Worm (Caenorhabditis elegans) whole organism, L4/young adult: Measurements from ENCODE around the gene T09A5.15.

ENCODE experiments used
- W03F9.2 ChIP-seq: fragments of 150-350 bp; optimal IDR thresholded peaks from 2 replicates; lab custom pipeline; 2014; ENCODE audit warnings: missing biosample characterization, missing genetic modification characterization
- dao-5 ChIP-seq: sonication (generic microtip); optimal IDR thresholded peaks from 2 replicates; lab custom pipeline; 2016; ENCODE audit warnings: missing genotype, missing genetic modification characterization, moderate library complexity, missing compliant biosample characterization
- him-1 ChIP-seq: sonication (generic microtip); optimal IDR thresholded peaks from 2 replicates; lab custom pipeline; 2016; ENCODE audit warnings: missing genotype, missing genetic modification reagents, missing genetic modification characterization, missing compliant biosample characterization

T09A5.15 gene

ce11 chrII:7819359-7819758, 38.4 kb upstream of the T09A5.15 start:
- no peak for TF ChIP-seq him-1 (tag; lab: Kevin White, UChicago)
- TF ChIP-seq dao-5 (tag; lab: Kevin White, UChicago), result no peak

- TF ChIP-seq dao-5 (tag; lab: Kevin White, UChicago) (no peak), him-1 (tag; lab: Kevin White, UChicago) (no peak), W03F9.2 (no peak)
These were observed 35.3 kb upstream of the T09A5.15 start, which contains the start of gene irld-47 for ce11 chrII:7822454-7822853. Gene irld-47 (minus strand): TSS chrII:7822554.

- TF ChIP-seq dao-5 (tag; lab: Kevin White, UChicago), result no peak
These were observed 32.7 kb upstream of the T09A5.15 start, which contains the start of gene srw-62 for ce11 chrII:7825107-7825506. Gene srw-62 (plus strand): TSS chrII:7825407.

- no peak for TF ChIP-seq dao-5 (tag; lab: Kevin White, UChicago)
- no peak for TF ChIP-seq W03F9.2
- no peak for TF ChIP-seq him-1 (tag; lab: Kevin White, UChicago)
These were observed 29.9 kb upstream of the T09A5.15 start for ce11 chrII:7827883-7828282.

ce11 chrII:7829616-7830015, 28.1 kb upstream of the T09A5.15 start:
- TF ChIP-seq him-1 (tag; lab: Kevin White, UChicago), result no peak
- TF ChIP-seq W03F9.2, result no peak
- TF ChIP-seq dao-5 (tag; lab: Kevin White, UChicago), result no peak

ce11 chrII:7832054-7832453, 25.7 kb upstream of the T09A5.15 start, which contains the start of gene T09A5.14:
Gene T09A5.14 (plus strand): TSS chrII:7832354.
- no peak for TF ChIP-seq dao-5 (tag; lab: Kevin White, UChicago)
- TF ChIP-seq him-1 (tag; lab: Kevin White, UChicago), result no peak
- TF ChIP-seq W03F9.2, result no peak

- TF ChIP-seq W03F9.2 (no peak), dao-5 (tag; lab: Kevin White, UChicago) (no peak), him-1 (tag; lab: Kevin White, UChicago) (no peak)
These were observed 22.4 kb upstream of the T09A5.15 start, which contains the start of gene cex-2 for ce11 chrII:7835314-7835713. Gene cex-2 (minus strand): TSS chrII:7835414.

- TF ChIP-seq dao-5 (tag; lab: Kevin White, UChicago) (no peak), W03F9.2 (no peak), him-1 (tag; lab: Kevin White, UChicago) (no peak)
These were observed 21.0 kb upstream of the T09A5.15 start for ce11 chrII:7836613-7837226.

- TF ChIP-seq him-1 (tag; lab: Kevin White, UChicago), result no peak
- TF ChIP-seq W03F9.2, result no peak
- no peak for TF ChIP-seq dao-5 (tag; lab: Kevin White, UChicago)
These were observed 19.1 kb upstream of the T09A5.15 start for ce11 chrII:7838661-7839060.

ce11 chrII:7839703-7840102, 18.1 kb upstream of the T09A5.15 start:
- TF ChIP-seq him-1 (tag; lab: Kevin White, UChicago) (no peak), dao-5 (tag; lab: Kevin White, UChicago) (no peak), W03F9.2 (no peak)

- TF ChIP-seq dao-5 (tag; lab: Kevin White, UChicago) (no peak), him-1 (tag; lab: Kevin White, UChicago) (no peak), W03F9.2 (no peak)
These were observed 15.7 kb upstream of the T09A5.15 start, which contains the start of gene klp-3 for ce11 chrII:7842053-7842452. Gene klp-3 (plus strand): TSS chrII:7842353.

- TF ChIP-seq dao-5 (tag; lab: Kevin White, UChicago) (no peak), W03F9.2 (no peak), him-1 (tag; lab: Kevin White, UChicago) (no peak)
These were observed 12.1 kb upstream of the T09A5.15 start, which contains the start of gene T09A5.4 for ce11 chrII:7845571-7846236. Gene T09A5.4 (plus strand): TSS chrII:7846186.

- TF ChIP-seq W03F9.2 (no peak), him-1 (tag; lab: Kevin White, UChicago) (no peak), dao-5 (tag; lab: Kevin White, UChicago) (no peak)
These were observed 8.1 kb upstream of the T09A5.15 start, which contains the start of gene acr-7 for ce11 chrII:7849697-7850096. Gene acr-7 (minus strand): TSS chrII:7849797.

- TF ChIP-seq W03F9.2 (no peak), dao-5 (tag; lab: Kevin White, UChicago) (no peak), him-1 (tag; lab: Kevin White, UChicago) (no peak)
These were observed 7.2 kb upstream of the T09A5.15 start for ce11 chrII:7850575-7850974.
